Worm (Caenorhabditis elegans) whole organism, L4/young adult: ENCODE measurements around the gene F38A5.2.

Source experiments
- W03F9.2 ChIP-seq: fragments of 150-350 bp; optimal IDR thresholded peaks from 2 replicates; lab custom pipeline; 2014; ENCODE audit warnings: missing biosample characterization, missing genetic modification characterization
- dao-5 ChIP-seq: sonication (generic microtip); optimal IDR thresholded peaks from 2 replicates; lab custom pipeline; 2016; ENCODE audit warnings: missing genotype, missing genetic modification characterization, moderate library complexity, missing compliant biosample characterization
- him-1 ChIP-seq: sonication (generic microtip); optimal IDR thresholded peaks from 2 replicates; lab custom pipeline; 2016; ENCODE audit warnings: missing genotype, missing genetic modification reagents, missing genetic modification characterization, missing compliant biosample characterization

DNA sequence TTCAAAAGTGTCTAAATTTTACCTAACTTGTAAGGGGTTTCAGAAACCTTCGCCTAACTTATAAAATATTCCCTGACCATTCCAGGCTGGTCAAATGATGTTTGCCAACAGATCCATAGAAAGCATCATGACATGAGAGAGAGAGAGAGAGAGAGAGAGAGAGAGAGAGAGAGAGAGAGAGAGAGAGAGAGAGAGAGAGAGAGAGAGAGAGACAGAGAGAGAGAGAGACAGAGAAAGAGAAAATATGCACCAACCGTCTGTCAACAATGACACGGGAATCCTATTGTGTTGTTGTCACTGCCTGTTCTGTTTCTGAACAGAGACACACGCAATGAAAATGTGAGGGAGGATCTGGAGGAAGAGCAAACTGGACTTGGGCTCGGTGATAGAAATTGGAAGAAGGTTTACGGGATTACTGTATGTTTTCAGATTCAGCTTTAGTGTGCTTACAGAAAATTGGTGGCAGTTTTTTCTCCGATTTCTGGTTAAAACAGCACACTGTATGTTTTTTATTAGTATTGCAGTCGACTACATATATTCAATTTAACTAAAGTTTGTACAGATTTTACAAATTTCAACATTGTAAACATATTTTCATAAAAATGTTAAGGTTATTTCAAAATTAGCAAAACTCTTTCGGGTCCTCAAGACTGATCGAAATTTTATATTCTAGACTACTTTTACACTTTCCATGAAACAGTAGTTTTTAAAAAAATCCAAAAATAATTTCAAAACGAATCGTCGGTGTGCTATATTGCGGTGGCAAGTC, 9.1 kb downstream of the F38A5.2 start:
- TF ChIP-seq him-1 (tag; lab: Kevin White, UChicago) (no peak), dao-5 (tag; lab: Kevin White, UChicago) (no peak), W03F9.2 (no peak)
